Worm (Caenorhabditis elegans): ENCODE results near the gene K07H8.7.

- TF ChIP-seq nhr-28 (tag; optimal IDR thresholded peaks at IDR 0.05) (no peak), elt-1 (tag; optimal IDR thresholded peaks at IDR 0.05; ENCODE audit: borderline replicate concordance, insufficient read depth) (no peak), tbx-8 (GFP tag; optimal IDR thresholded peaks at IDR 0.05) (no peak), elt-3 (tag; optimal IDR thresholded peaks at IDR 0.05) (no peak), unc-120 (tag; optimal IDR thresholded peaks at IDR 0.05; ENCODE audit: poor library complexity, severe bottlenecking) (no peak), lsy-2 (tag; optimal IDR thresholded peaks at IDR 0.05) (no peak), mab-5 (tag; optimal IDR thresholded peaks at IDR 0.05) (no peak), unc-39 (tag; optimal IDR thresholded peaks at IDR 0.05) (no peak), lin-13 (tag; optimal IDR thresholded peaks at IDR 0.05) (no peak), unc-62 (GFP tag; optimal IDR thresholded peaks at IDR 0.05) (no peak), snpc-4 (tag; optimal IDR thresholded peaks at IDR 0.05) (no peak), ceh-39 (tag; optimal IDR thresholded peaks at IDR 0.05) (no peak), nhr-76 (tag; optimal IDR thresholded peaks at IDR 0.05) (no peak), flh-1 (GFP tag; optimal IDR thresholded peaks at IDR 0.05) (no peak)
These were observed 26.5 kb upstream of the K07H8.7 start, which contains the start of gene K07H8.9 for ce11 chrIV:8286352-8286751.
